Worm (Caenorhabditis elegans) whole organism, early embryonic: ENCODE measurements around the gene unc-116.
"Not testable (repeated sequence)": the region's sequence is repeated elsewhere in the genome, so short reads cannot be mapped to it uniquely, and the experiment has no call there.

ENCODE experiments used
- B0310.2 ChIP-seq: sonication (generic microtip); optimal IDR thresholded peaks from 2 replicates; lab custom pipeline; 2016; ENCODE audit warnings: mild to moderate bottlenecking, missing genetic modification characterization, missing compliant biosample characterization
- F13C5.2 ChIP-seq: sonication (generic microtip); optimal IDR thresholded peaks from 2 replicates; lab custom pipeline; 2017; ENCODE audit warnings: mild to moderate bottlenecking, missing genetic modification characterization, inconsistent platforms, missing compliant biosample characterization
- ama-1 ChIP-seq: fragments of 150-350 bp; optimal IDR thresholded peaks from 2 replicates; lab custom pipeline; 2014
- ceh-13 ChIP-seq: fragments of 200-800 bp; sonication (Bioruptor generic); optimal IDR thresholded peaks from 2 replicates; lab custom pipeline; 2018; ENCODE audit warnings: mild to moderate bottlenecking, missing genetic modification characterization, missing compliant biosample characterization
- ceh-36 ChIP-seq: sonication (generic microtip); optimal IDR thresholded peaks from 2 replicates; lab custom pipeline; 2016; ENCODE audit warnings: missing genetic modification characterization, inconsistent platforms, missing compliant biosample characterization
- ets-7 ChIP-seq: sonication (generic microtip); optimal IDR thresholded peaks from 2 replicates; lab custom pipeline; 2016; ENCODE audit warnings: missing genotype, missing genetic modification characterization, missing compliant biosample characterization
- scrt-1 ChIP-seq: fragments of 200-800 bp; sonication (Bioruptor generic); IDR thresholded peaks from 2 replicates; pipeline ENCODE4 v1.3.6; 2022; ENCODE audit warnings: missing genetic modification characterization, missing compliant biosample characterization
- tbx-11 ChIP-seq: fragments of 200-800 bp; sonication (Bioruptor generic); IDR thresholded peaks from 2 replicates; pipeline ENCODE4 v1.3.6; 2022; ENCODE audit warnings: missing genetic modification characterization, missing compliant biosample characterization
- tbx-37 ChIP-seq: fragments of 200-800 bp; sonication (Bioruptor generic); conservative IDR thresholded peaks from 2 replicates; pipeline ENCODE4 v1.3.6; 2022; ENCODE audit warnings: missing genetic modification reagents, missing genetic modification characterization, missing compliant biosample characterization

DNA sequence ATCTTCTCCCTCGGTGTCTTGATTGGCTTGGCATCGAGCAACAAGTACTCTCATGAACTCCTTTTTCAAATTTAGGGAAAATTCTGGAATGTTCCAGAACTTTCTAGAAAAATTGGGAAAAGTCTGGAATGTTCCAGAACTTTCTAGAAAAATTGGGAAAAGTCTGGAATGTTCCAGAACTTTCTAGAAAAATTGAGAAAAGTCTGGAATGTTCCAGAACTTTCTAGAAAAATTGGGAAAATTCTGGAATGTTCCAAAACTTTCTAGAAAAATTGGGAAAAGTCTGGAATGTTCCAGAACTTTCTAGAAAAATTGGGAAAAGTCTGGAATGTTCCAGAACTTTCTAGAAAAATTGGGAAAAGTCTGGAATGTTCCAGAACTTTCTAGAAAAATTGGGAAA, 10.7 kb downstream of the unc-116 start, which contains the start of gene ZC262.7:
- TF ChIP-seq B0310.2; F13C5.2 (tag; lab: Kevin White, UChicago); tbx-11 (GFP tag; lab: Robert Waterston, UW); ama-1 (lab: Kevin White, UChicago); tbx-37 (GFP tag; lab: Robert Waterston, UW); scrt-1 (GFP tag; lab: Robert Waterston, UW); ets-7 (tag; lab: Kevin White, UChicago); ceh-36; ceh-13 (GFP tag; lab: Kevin White, UChicago): not testable (repeated sequence)
